Fruit fly (Drosophila melanogaster) whole organism, pupa: ENCODE data around the gene CG8993.

Experiments
- CG10348 ChIP-seq: fragments of 200-800 bp; sonication (Bioruptor generic); IDR thresholded peaks from 2 replicates; pipeline ENCODE4 v1.3.6; 2022; ENCODE audit warnings: missing biosample characterization, missing genetic modification characterization
- CG13204 ChIP-seq: fragments of 200-800 bp; sonication (Bioruptor generic); optimal IDR thresholded peaks from 2 replicates; lab custom pipeline; 2018; ENCODE audit warnings: missing biosample characterization, mild to moderate bottlenecking, missing genetic modification characterization, moderate library complexity
- CG15710 ChIP-seq: fragments of 200-800 bp; sonication (Bioruptor generic); optimal IDR thresholded peaks from 2 replicates; lab custom pipeline; 2018; ENCODE audit warnings: missing biosample characterization, mild to moderate bottlenecking, missing genetic modification characterization, moderate library complexity
- CG17806 ChIP-seq: fragments of 200-800 bp; sonication (Bioruptor generic); optimal IDR thresholded peaks from 2 replicates; lab custom pipeline; 2018; ENCODE audit warnings: missing biosample characterization, mild to moderate bottlenecking, missing genetic modification characterization, moderate library complexity
- CG4496 ChIP-seq: fragments of 200-800 bp; sonication (Bioruptor generic); IDR thresholded peaks from 3 replicates; pipeline ENCODE4 v1.3.6; 2022; ENCODE audit warnings: missing biosample characterization, missing genetic modification characterization
- CG8159 ChIP-seq: fragments of 200-800 bp; sonication (Bioruptor generic); optimal IDR thresholded peaks from 3 replicates; lab custom pipeline; 2018; ENCODE audit warnings: missing biosample characterization, mild to moderate bottlenecking, missing genetic modification characterization, moderate library complexity
- CG8301 ChIP-seq: fragments of 200-800 bp; sonication (Bioruptor generic); optimal IDR thresholded peaks from 2 replicates; lab custom pipeline; 2018; ENCODE audit warnings: missing biosample characterization, mild to moderate bottlenecking, missing genetic modification characterization
- EcR ChIP-seq: fragments of 200-800 bp; sonication (Bioruptor generic); optimal IDR thresholded peaks from 3 replicates; lab custom pipeline; 2019; ENCODE audit warnings: missing biosample characterization, missing genetic modification characterization, mild to moderate bottlenecking, moderate library complexity, missing genetic modification reagents
- Ets98B ChIP-seq: fragments of 200-800 bp; sonication (Bioruptor generic); IDR thresholded peaks from 2 replicates; pipeline ENCODE4 v1.3.6; 2022; ENCODE audit warnings: missing biosample characterization, missing genetic modification characterization
- Snoo ChIP-seq: fragments of 200-800 bp; sonication (Bioruptor generic); optimal IDR thresholded peaks from 3 replicates; lab custom pipeline; 2017; ENCODE audit warnings: missing biosample characterization, mild to moderate bottlenecking, missing genetic modification characterization, inconsistent platforms
- fd96Ca ChIP-seq: fragments of 200-800 bp; sonication (Bioruptor generic); IDR thresholded peaks from 3 replicates; pipeline ENCODE4 v1.3.6; 2022; ENCODE audit warnings: missing biosample characterization, missing genetic modification characterization
- rn ChIP-seq: fragments of 200-800 bp; sonication (Bioruptor generic); IDR thresholded peaks from 2 replicates; pipeline ENCODE4 v1.3.6; 2022; ENCODE audit warnings: missing biosample characterization, missing genetic modification characterization

DNA sequence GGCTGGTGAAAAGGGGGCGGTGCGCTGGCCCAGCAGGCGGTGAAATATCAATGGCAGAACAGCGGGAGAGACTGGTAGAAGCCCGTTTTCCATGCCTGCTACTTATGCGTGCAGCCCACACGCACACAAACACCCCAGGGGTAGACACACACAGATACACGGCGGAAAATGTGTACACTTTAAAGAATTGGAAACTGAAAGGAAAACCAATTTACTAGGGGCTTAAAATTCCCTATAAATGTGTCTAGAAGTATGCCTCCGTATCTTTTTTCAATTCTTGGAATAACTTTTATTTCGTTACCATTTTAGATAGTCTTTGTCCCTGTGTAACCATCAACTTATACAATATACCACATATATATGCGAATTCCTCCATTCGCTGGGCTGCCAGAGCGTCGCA is 39.8 kb upstream of the CG8993 start:
- TF ChIP-seq CG13204 (GFP tag; lab: Kevin White, UChicago) (no peak), CG15710 (tag; lab: Kevin White, UChicago) (no peak), CG10348 (GFP tag; lab: Robert Waterston, UW) (no peak), CG4496 (no peak), CG17806 (tag; lab: Kevin White, UChicago) (no peak), fd96Ca (GFP tag; lab: Robert Waterston, UW) (no peak), Ets98B (GFP tag; lab: Robert Waterston, UW) (no peak), Snoo (tag; lab: Kevin White, UChicago) (no peak), rn (no peak), CG8301 (tag; lab: Kevin White, UChicago) (no peak), CG8159 (tag; lab: Kevin White, UChicago) (no peak), EcR (GFP tag; lab: Kevin White, UChicago) (no peak)
